Worm (Caenorhabditis elegans): ENCODE measurements around the gene Y46G5A.8.

Gene Y46G5A.8

ce11 chrII:12795188-12795587 lies 39.0 kb downstream of the Y46G5A.8 start (continued):
- no peak for TF ChIP-seq lin-39 (tag; optimal IDR thresholded peaks at IDR 0.05)
- no peak for TF ChIP-seq ceh-28 (tag; optimal IDR thresholded peaks at IDR 0.05)
- TF ChIP-seq daf-19 (GFP tag; conservative IDR thresholded peaks at IDR 0.05): no peak
- TF ChIP-seq F26F4.8 (GFP tag; conservative IDR thresholded peaks at IDR 0.05): 0 out of 2 replicates have a peak, but pooled peaks have one; percentile 23
- peak; percentile 66 for TF ChIP-seq lim-7 (GFP tag; IDR thresholded peaks at IDR 0.05)
- no peak for TF ChIP-seq vab-7 (GFP tag; IDR thresholded peaks at IDR 0.05)
- no peak for TF ChIP-seq F37D6.2 (tag; optimal IDR thresholded peaks at IDR 0.05)
- no peak for TF ChIP-seq snpc-4 (tag; optimal IDR thresholded peaks at IDR 0.05)
- no peak for TF ChIP-seq nhr-41 (GFP tag; IDR thresholded peaks at IDR 0.05)
- peak; percentile 87 for TF ChIP-seq aha-1 (tag)
- TF ChIP-seq dpl-1 (GFP tag; optimal IDR thresholded peaks at IDR 0.05): no peak
- no peak for TF ChIP-seq dve-1 (tag; optimal IDR thresholded peaks at IDR 0.05; ENCODE audit: insufficient read depth)
- TF ChIP-seq ceh-32 (tag; optimal IDR thresholded peaks at IDR 0.05; ENCODE audit: poor library complexity): no peak
- no peak; the same call in 1 of the 2 replicates for TF ChIP-seq pha-4 (GFP tag; IDR thresholded peaks at IDR 0.05)
- TF ChIP-seq pha-4 (tag; optimal IDR thresholded peaks at IDR 0.05): no peak
- no peak for TF ChIP-seq ces-1 (GFP tag; optimal IDR thresholded peaks at IDR 0.05)
- TF ChIP-seq nhr-6 (tag; optimal IDR thresholded peaks at IDR 0.05): no peak
- no peak for TF ChIP-seq daf-16 (GFP tag; optimal IDR thresholded peaks at IDR 0.05)
- no peak for TF ChIP-seq daf-16 (tag; optimal IDR thresholded peaks at IDR 0.05)
- TF ChIP-seq arid-1 (GFP tag; conservative IDR thresholded peaks at IDR 0.05): no peak
- TF ChIP-seq lin-38 (GFP tag; IDR thresholded peaks at IDR 0.05): peak; percentile 41
- TF ChIP-seq madf-5 (GFP tag; IDR thresholded peaks at IDR 0.05): 0 out of 4 replicates have a peak, but pooled peaks have one; percentile 20 to 60
- TF ChIP-seq lin-1 (GFP tag; IDR thresholded peaks at IDR 0.05): no peak
- TF ChIP-seq mep-1 (tag; optimal IDR thresholded peaks at IDR 0.05): peak; percentile 29
- no peak for TF ChIP-seq nhr-102 (tag; optimal IDR thresholded peaks at IDR 0.05)
- 0 out of 2 replicates have a peak, but pooled peaks have one; percentile 35 for TF ChIP-seq lin-29 (GFP tag; IDR thresholded peaks at IDR 0.05)
- TF ChIP-seq daf-12 (tag; optimal IDR thresholded peaks at IDR 0.05): no peak
- TF ChIP-seq ceh-44 (GFP tag; IDR thresholded peaks at IDR 0.05): no peak
- no peak for TF ChIP-seq Y105C5A.15 (GFP tag; IDR thresholded peaks at IDR 0.05)
- no peak for TF ChIP-seq hif-1 (tag; optimal IDR thresholded peaks at IDR 0.05)
- TF ChIP-seq T20F7.1 (GFP tag; optimal IDR thresholded peaks at IDR 0.05): no peak
- 0 out of 2 replicates have a peak, but pooled peaks have one; percentile 11 for TF ChIP-seq set-16 (GFP tag; IDR thresholded peaks at IDR 0.05)
- no peak for TF ChIP-seq aly-2 (tag; optimal IDR thresholded peaks at IDR 0.05)
- TF ChIP-seq nhr-25 (tag; optimal IDR thresholded peaks at IDR 0.05; ENCODE audit: borderline replicate concordance, insufficient read depth): no peak
- TF ChIP-seq egl-27 (tag; optimal IDR thresholded peaks at IDR 0.05): no peak
- TF ChIP-seq fkh-10 (GFP tag; optimal IDR thresholded peaks at IDR 0.05): no peak
- TF ChIP-seq zag-1 (tag; optimal IDR thresholded peaks at IDR 0.05): no peak
- TF ChIP-seq madf-9 (GFP tag; conservative IDR thresholded peaks at IDR 0.05): no peak
- no peak for TF ChIP-seq nhr-48 (tag; optimal IDR thresholded peaks at IDR 0.05)
- TF ChIP-seq rbr-2 (tag; optimal IDR thresholded peaks at IDR 0.05): no peak
- no peak for TF ChIP-seq dmd-8 (GFP tag; IDR thresholded peaks at IDR 0.05)
- TF ChIP-seq ama-1 (optimal IDR thresholded peaks at IDR 0.05): no peak
- no peak for TF ChIP-seq F44E2.7 (GFP tag; IDR thresholded peaks at IDR 0.05)
- no peak for TF ChIP-seq ZK546.5 (tag; optimal IDR thresholded peaks at IDR 0.05)
- TF ChIP-seq nhr-28 (tag; optimal IDR thresholded peaks at IDR 0.05): no peak
- no peak for TF ChIP-seq hlh-11 (tag; optimal IDR thresholded peaks at IDR 0.05)
- no peak for TF ChIP-seq nhr-77 (tag; optimal IDR thresholded peaks at IDR 0.05)
- no peak for TF ChIP-seq hmg-1.1 (GFP tag; IDR thresholded peaks at IDR 0.05)
- peak; percentile 55; the same call in 1 of the 2 replicates for TF ChIP-seq snpc-1.2 (GFP tag; IDR thresholded peaks at IDR 0.05)
- TF ChIP-seq zfp-2 (tag; optimal IDR thresholded peaks at IDR 0.05): no peak
- TF ChIP-seq T26A8.4 (GFP tag; IDR thresholded peaks at IDR 0.05): peak; percentile 71; the same call in 1 of the 2 replicates
- no peak for TF ChIP-seq zip-11 (GFP tag; IDR thresholded peaks at IDR 0.05)

All from whole organism, L4 larva.